Fruit fly (Drosophila melanogaster): Measurements from ENCODE around the gene CG13032.

dm6 chr3L:16631844-16632537 is 41.8 kb upstream of the CG13032 start:
- no peak for TF ChIP-seq CG8478 (optimal IDR thresholded peaks at IDR 0.05)
- TF ChIP-seq CTCF (optimal IDR thresholded peaks at IDR 0.05) = peak; percentile 70 to 73

Measured in S2 (cell line).